Worm (Caenorhabditis elegans): ENCODE measurements around the gene C27D6.1.

ce11 chrII:5180272-5180671 is 7.7 kb downstream of the C27D6.1 start:
- no peak for TF ChIP-seq ets-5 (GFP tag; IDR thresholded peaks at IDR 0.05)
- no peak for TF ChIP-seq swsn-7 (tag; optimal IDR thresholded peaks at IDR 0.05)

Data from whole organism, L1 larva.